Fruit fly (Drosophila melanogaster): ENCODE results near the gene tHMG1.

Gene tHMG1

DNA sequence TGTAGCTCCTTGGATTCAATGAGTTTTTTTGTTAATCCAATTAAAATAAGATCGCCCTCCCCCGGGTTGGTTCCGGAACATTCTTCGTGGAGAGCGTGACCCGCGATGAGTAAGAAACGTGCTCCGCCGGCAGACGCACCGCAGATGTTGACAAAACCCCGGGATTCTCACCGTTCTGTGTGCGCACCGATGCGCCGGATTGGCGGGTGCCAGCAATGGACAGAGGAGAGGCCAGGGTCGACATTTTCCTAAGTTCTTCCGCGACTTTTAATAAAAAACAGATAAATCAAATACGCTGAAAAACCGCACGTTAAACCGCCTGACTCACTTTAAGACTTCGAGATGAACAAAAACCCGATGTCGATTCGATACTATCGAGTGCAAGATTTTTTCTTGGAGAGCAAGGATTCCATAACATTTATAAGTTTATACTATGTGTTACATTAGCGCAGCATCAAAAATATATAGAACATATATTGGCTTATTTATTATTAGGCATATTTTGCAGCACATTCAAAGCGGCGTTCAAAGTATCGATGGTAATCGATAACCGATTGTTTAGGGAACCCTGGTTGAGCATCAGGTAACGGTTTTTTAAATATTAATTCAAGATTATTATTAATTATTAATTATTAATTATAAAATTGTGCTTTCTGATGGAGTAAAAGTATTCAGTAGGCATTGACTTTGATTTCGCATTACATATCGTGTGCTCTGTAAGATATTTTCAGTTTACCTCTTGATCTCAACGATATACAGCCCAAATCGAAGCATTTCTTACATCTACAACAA is at the start of gene tHMG1, which contains the start of gene CCT1:
Gene tHMG1 (plus strand): TSS at position 742 of the 792 bp plus-strand sequence.
Gene CCT1 (minus strand): TSS at position 352 of the 792 bp plus-strand sequence.
- TF ChIP-seq psq (optimal IDR thresholded peaks at IDR 0.05) (no peak), EcR (GFP tag; optimal IDR thresholded peaks at IDR 0.05) (no peak), usp (GFP tag; optimal IDR thresholded peaks at IDR 0.05) (no peak), pan (optimal IDR thresholded peaks at IDR 0.05) (no peak), CG8478 (optimal IDR thresholded peaks at IDR 0.05) (no peak), Dll (optimal IDR thresholded peaks at IDR 0.05) (no peak)

DNA sequence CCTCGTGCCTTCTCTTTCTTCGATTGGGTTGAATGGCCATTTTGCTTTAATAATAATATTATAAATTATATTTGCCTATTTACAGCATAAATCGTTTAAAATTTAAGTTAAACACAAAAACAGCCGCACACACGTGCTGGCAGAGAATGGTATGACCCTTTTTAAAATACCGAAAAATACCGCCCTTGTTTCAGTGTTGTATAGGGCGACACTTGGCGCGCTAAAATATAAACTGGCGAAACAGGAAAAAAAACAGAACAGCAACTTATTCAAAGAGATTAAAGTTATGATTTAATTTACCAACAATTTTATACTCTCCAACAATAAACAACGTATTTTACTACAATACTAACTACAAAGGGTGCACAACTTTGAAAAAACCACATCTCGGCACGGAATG is 45.1 kb upstream of the tHMG1 start, which contains the start of gene CG12499:
Gene CG12499 (minus strand): TSS at position 95 of the 400 bp plus-strand sequence.
- TF ChIP-seq CG8478 (optimal IDR thresholded peaks at IDR 0.05) (no peak), Dll (optimal IDR thresholded peaks at IDR 0.05) (no peak), psq (optimal IDR thresholded peaks at IDR 0.05) (no peak), EcR (GFP tag; optimal IDR thresholded peaks at IDR 0.05) (no peak)

DNA sequence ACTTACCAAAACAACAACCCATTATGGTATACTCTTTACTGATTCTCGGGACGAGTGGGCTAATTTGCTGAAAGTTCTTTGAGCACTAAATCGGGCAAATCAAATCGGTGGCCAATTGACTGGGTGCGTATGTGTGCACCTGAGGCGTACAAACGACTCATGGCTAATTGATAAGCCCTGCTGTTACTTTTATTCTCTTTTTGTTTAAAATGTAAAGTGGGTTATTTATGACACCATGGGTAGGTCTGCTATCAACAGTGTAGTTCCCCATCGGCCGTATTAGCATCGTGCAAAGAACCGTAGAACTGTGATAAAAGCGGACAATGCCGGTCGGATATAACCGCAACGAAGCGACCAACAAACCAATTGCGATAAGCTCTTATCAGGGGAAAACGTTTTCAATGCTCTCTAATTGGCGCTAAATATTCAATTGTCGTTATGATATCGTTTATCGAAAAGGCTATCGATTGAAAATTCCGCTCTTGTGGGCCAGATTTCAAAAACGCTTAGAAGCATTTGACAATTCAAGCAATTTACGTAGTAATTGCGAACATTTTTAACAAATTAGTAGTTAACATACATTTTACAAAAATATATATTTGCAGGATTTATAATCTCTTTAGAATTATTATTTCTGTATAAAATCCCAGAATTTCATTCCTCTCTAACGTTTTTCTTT is 44.3 kb upstream of the tHMG1 start, which contains the start of gene CG34288:
Gene CG34288 (minus strand): TSS at position 69 of the 679 bp plus-strand sequence.
- no peak for TF ChIP-seq CG8478 (optimal IDR thresholded peaks at IDR 0.05)
- TF ChIP-seq pan (optimal IDR thresholded peaks at IDR 0.05) = no peak
- no peak for TF ChIP-seq Dll (optimal IDR thresholded peaks at IDR 0.05)
- no peak for TF ChIP-seq psq (optimal IDR thresholded peaks at IDR 0.05)
- TF ChIP-seq usp (GFP tag; optimal IDR thresholded peaks at IDR 0.05) = no peak
- no peak for TF ChIP-seq EcR (GFP tag; optimal IDR thresholded peaks at IDR 0.05)

DNA sequence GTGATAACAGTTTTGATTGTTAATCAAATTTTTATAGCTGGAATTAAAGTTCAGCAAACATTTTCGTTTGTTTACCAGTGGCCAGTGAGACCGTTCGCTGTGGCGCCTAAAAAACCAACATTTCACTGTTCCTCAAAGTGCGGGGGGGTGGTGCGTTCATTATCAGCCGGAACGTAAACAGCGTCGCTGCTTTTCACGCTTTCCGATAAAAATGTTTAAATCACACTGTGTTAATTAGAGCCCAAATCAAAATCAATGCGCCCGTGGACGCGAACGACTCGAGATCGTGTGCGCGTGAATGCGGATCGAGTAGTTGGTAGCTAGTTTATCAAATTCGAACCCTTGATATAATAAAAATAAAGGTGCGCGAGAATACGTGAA is 43.8 kb upstream of the tHMG1 start, which contains the start of gene CG34376:
Gene CG34376 (plus strand): TSS at position 226 of the 381 bp plus-strand sequence.
- TF ChIP-seq psq (optimal IDR thresholded peaks at IDR 0.05) (peak; percentile 61), pan (optimal IDR thresholded peaks at IDR 0.05) (no peak)

DNA sequence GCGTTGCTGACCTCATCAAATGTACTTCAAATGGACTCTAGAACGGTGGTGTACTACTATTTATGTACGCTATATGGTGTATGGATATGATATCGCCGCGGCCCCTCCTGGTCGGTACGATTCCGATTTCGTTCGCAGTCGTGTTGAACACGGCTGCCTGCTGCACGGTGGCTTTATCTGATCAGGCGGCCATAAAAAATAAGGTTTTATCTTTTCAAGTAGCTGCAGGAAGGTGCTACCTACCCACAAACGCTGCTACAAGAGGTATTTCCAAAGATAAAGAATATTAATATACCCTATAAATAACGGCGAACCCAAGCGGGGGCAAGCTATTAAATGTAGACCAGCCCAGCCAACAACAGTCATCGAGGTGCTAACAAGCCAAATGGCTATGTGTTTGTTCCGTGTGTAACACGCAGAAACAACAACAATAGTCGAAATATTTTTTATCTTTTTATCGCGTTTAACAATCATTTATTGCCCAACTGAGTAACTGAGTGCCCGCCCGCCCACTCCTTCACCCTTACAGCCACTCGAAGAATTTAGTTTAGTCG is 41.7 kb upstream of the tHMG1 start:
- TF ChIP-seq Dll (optimal IDR thresholded peaks at IDR 0.05) (no peak), EcR (GFP tag; optimal IDR thresholded peaks at IDR 0.05) (no peak), CG8478 (optimal IDR thresholded peaks at IDR 0.05) (no peak), usp (GFP tag; optimal IDR thresholded peaks at IDR 0.05) (no peak), psq (optimal IDR thresholded peaks at IDR 0.05) (no peak), pan (optimal IDR thresholded peaks at IDR 0.05) (no peak)

DNA sequence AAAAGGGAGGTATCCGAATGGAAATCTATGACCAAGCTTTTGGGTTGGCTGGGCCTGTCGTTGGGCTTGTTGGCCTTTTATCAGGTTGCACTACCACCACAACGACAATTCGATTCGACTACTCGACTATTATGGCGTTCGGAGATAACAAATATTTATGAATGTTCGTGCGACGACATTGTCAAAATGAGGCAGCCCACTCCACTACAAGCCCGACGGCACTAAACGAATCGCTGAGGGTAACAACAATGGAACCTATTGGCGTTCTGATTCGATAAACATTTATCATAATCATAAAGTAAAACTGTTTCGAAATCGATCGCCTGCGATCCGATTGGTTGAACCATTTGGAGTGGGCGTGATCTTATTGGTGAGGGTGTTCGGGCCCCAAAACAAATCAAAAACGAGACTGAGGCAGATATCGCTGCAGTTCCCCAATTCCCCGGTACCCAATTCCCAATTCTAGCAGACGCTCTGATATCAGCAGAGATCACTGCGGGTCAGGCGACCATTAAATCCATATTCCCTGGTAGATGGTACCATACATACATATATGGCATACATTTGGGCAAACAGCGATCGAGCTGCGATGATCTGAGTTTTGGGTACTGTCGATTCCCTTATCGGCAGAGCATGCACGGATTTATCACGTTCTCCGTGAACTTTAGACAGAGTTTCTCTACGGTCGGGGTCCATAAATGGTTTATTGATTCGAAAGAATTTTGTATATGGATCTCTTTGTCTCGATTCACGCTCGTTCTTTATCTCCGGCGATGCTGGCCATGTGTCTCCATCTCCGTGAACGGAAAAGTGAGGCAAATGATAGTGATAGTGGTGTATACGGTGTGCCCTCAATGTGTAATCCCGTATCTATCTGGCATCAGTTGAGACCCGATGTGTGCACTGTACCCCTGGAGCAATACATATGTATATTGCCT is 37.0 kb upstream of the tHMG1 start:
- TF ChIP-seq CG8478 (optimal IDR thresholded peaks at IDR 0.05) (no peak), pan (optimal IDR thresholded peaks at IDR 0.05) (no peak), psq (optimal IDR thresholded peaks at IDR 0.05) (no peak)

DNA sequence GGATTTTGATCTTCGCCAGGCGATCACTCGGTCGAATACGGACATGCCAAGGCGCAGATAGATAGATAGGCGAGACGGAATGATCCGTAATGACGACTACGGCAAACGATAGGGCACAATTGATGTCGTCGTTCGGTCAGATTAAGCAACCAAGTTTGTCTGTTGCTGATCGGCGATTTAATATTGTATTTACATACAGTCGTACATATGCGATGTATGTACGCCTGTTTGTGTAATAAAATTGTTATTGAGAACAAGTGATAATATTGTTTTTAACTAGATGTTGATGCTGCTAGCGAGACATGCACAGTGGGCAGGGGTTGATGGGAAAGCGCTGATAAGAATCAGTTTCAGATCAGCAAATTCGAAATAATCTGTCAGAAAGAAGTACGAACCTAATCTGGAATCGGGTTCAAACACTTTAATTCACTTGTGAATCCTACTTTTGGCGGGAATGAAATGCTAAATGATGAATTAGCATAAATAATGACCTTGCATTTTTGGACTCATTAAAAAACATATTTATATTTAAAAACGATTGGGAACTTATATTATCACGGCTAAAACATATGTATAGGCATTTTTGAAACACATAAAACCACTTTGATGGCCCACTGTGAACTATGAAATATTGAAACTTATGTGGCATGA is 36.2 kb upstream of the tHMG1 start:
- no peak for TF ChIP-seq usp (GFP tag; optimal IDR thresholded peaks at IDR 0.05)
- no peak for TF ChIP-seq pan (optimal IDR thresholded peaks at IDR 0.05)
- no peak for TF ChIP-seq CG8478 (optimal IDR thresholded peaks at IDR 0.05)
- TF ChIP-seq psq (optimal IDR thresholded peaks at IDR 0.05) = no peak
- TF ChIP-seq Dll (optimal IDR thresholded peaks at IDR 0.05) = no peak
- TF ChIP-seq EcR (GFP tag; optimal IDR thresholded peaks at IDR 0.05) = no peak

DNA sequence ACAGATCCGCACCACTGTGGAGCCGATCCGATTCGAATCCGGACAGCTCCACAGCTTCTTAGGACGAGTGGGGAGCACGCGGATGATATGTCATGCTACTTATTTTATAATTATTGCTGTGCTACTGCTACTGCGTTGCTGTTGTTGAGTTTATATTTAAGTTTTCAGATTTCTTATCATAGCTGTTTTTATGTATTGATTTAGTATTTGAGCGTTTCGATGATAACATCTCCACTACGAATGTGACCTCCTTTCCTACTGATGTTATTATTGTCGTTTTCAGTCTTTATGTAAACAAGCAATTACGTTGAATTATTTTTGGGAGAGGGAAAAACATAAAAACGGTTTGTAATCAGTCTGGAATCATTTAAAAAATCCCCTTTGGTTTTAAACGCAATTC is 35.6 kb upstream of the tHMG1 start:
- TF ChIP-seq psq (optimal IDR thresholded peaks at IDR 0.05) = no peak
- TF ChIP-seq usp (GFP tag; optimal IDR thresholded peaks at IDR 0.05) = no peak
- no peak for TF ChIP-seq EcR (GFP tag; optimal IDR thresholded peaks at IDR 0.05)
- no peak for TF ChIP-seq pan (optimal IDR thresholded peaks at IDR 0.05)
- no peak for TF ChIP-seq Dll (optimal IDR thresholded peaks at IDR 0.05)
- no peak for TF ChIP-seq CG8478 (optimal IDR thresholded peaks at IDR 0.05)

DNA sequence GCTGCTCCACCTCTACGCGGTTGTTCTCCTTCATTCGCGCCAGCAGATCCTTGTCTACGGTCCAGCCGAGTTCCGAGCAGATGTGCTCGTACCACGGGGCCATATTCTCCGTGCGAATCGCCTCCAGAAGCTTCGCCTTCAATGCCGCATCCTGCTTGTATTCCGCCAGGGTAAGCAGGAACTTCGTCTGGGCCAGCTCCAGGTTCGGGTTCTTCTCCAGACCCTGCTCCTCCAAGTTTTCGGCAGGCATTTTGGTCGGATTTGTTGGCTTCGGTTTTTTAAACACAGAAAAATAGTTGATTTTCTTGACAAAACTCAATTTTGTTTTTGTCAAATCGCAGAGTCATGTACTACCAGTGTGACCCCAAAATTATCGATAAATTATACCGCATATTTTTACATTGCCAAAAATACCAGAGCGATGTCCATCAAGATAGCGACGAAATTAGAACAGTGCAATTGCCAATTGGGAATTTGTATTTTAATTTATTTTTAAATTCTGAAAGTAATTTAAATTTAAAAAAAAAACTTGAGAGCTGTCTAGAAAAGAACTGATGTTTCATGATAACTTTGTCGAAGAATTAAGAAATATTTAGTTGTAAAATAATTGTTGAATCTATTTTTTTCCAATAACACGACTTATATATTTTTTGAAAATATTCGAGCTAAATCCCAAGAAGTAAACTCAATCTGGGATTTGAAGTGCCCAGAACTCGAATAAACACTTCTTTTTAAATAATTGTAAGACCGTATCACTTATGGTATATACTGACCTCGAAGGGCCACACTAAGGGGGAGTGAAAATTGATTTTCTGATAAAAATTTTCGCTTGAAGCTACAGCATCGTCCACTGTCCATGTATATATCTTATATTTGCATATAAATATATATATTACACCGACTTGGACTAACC is 29.7 kb upstream of the tHMG1 start, which contains the start of the genes Rpn7 and AP-2mu:
Gene Rpn7 (minus strand): TSS at position 382 of the 913 bp plus-strand sequence.
Gene AP-2mu (plus strand): TSS at position 783 of the 913 bp plus-strand sequence.
- TF ChIP-seq Dll (optimal IDR thresholded peaks at IDR 0.05) = no peak
- TF ChIP-seq CG8478 (optimal IDR thresholded peaks at IDR 0.05) = no peak
- no peak for TF ChIP-seq usp (GFP tag; optimal IDR thresholded peaks at IDR 0.05)
- TF ChIP-seq pan (optimal IDR thresholded peaks at IDR 0.05) = no peak
- no peak for TF ChIP-seq psq (optimal IDR thresholded peaks at IDR 0.05)
- no peak for TF ChIP-seq EcR (GFP tag; optimal IDR thresholded peaks at IDR 0.05)

DNA sequence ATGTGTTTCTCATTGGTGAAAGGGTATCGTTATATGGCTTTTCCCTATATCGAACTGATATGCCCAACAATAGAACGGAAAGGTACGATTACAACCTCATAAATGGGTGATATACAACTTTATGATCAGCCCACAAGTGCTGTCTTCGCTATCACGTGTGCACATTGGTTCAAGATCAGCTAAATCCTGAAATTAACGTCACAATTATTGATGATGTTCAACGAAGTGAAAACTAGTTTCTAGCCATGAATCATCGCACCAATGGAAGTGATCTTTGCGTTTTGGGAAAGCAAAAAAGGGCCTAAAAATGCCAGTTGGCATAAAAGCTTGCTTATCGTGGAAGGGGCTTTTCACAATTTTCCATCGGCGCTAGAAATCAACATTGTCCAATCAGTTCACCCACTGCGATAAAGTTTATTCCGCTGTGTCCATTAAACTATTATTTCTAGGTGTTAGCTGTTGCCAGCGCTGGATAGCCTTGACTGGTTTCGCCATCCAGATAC is 27.0 kb upstream of the tHMG1 start, which contains the start of gene CG7054:
Gene CG7054 (plus strand): TSS at position 375 of the 503 bp plus-strand sequence.
- no peak for TF ChIP-seq Dll (optimal IDR thresholded peaks at IDR 0.05)
- TF ChIP-seq CG8478 (optimal IDR thresholded peaks at IDR 0.05) = no peak
- TF ChIP-seq pan (optimal IDR thresholded peaks at IDR 0.05) = no peak
- TF ChIP-seq usp (GFP tag; optimal IDR thresholded peaks at IDR 0.05) = no peak
